Fruit fly (Drosophila melanogaster) whole organism, embryonic: ENCODE measurements around the gene EndoGI.
A peak's percentile ranks its signal among the peaks of the same experiment; 100 is the strongest.

ENCODE experiments used
- Blimp-1 ChIP-seq: fragments of 200-800 bp; sonication (Bioruptor generic); optimal IDR thresholded peaks from 3 replicates; lab custom pipeline; 2018; ENCODE audit warnings: missing biosample characterization, missing genetic modification characterization, mild to moderate bottlenecking, moderate library complexity, missing genetic modification reagents
- CG11398 ChIP-seq: fragments of 200-800 bp; sonication (Bioruptor generic); optimal IDR thresholded peaks from 2 replicates; lab custom pipeline; 2016; ENCODE audit warnings: missing biosample characterization, missing genetic modification characterization
- CG12744 ChIP-seq: fragments of 200-800 bp; sonication (Bioruptor generic); optimal IDR thresholded peaks from 2 replicates; lab custom pipeline; 2016; ENCODE audit warnings: missing biosample characterization, missing genetic modification characterization
- CG14965 ChIP-seq: fragments of 200-800 bp; sonication (Bioruptor generic); optimal IDR thresholded peaks from 2 replicates; lab custom pipeline; 2016; ENCODE audit warnings: missing biosample characterization, missing genetic modification characterization, borderline replicate concordance
- CG15514 ChIP-seq: fragments of 200-800 bp; sonication (Bioruptor generic); optimal IDR thresholded peaks from 3 replicates; lab custom pipeline; 2017; ENCODE audit warnings: missing biosample characterization, missing genetic modification characterization, mild to moderate bottlenecking, moderate library complexity, missing genetic modification reagents
- CG1647 ChIP-seq: fragments of 200-800 bp; sonication (Bioruptor generic); optimal IDR thresholded peaks from 3 replicates; lab custom pipeline; 2016; ENCODE audit warnings: missing biosample characterization, missing genetic modification characterization
- CG2875 ChIP-seq: fragments of 200-800 bp; sonication (Bioruptor generic); optimal IDR thresholded peaks from 2 replicates; lab custom pipeline; 2017; ENCODE audit warnings: missing biosample characterization, mild to moderate bottlenecking, missing genetic modification characterization, missing genetic modification reagents
- CG2889 ChIP-seq: fragments of 200-800 bp; sonication (Bioruptor generic); IDR thresholded peaks from 3 replicates; pipeline ENCODE4 v1.3.6; 2022; ENCODE audit warnings: missing biosample characterization, missing genetic modification characterization
- CG3065 ChIP-seq: fragments of 200-800 bp; sonication (Bioruptor generic); optimal IDR thresholded peaks from 2 replicates; lab custom pipeline; 2016; ENCODE audit warnings: missing biosample characterization, missing genetic modification characterization
- CG3163 ChIP-seq: fragments of 200-800 bp; sonication (Bioruptor generic); optimal IDR thresholded peaks from 3 replicates; lab custom pipeline; 2016; ENCODE audit warnings: missing biosample characterization, missing genetic modification characterization
- CG32772 ChIP-seq: fragments of 200-800 bp; sonication (Bioruptor generic); IDR thresholded peaks from 2 replicates; pipeline ENCODE4 v1.3.6; 2022; ENCODE audit warnings: missing biosample characterization, missing genetic modification characterization
- CG34224 ChIP-seq: fragments of 200-800 bp; sonication (Bioruptor generic); IDR thresholded peaks from 3 replicates; pipeline ENCODE4 v1.3.6; 2022; ENCODE audit warnings: missing biosample characterization, missing genetic modification characterization; ENCODE audit not compliant: partially characterized antibody
- CG34422 ChIP-seq: fragments of 200-800 bp; sonication (Bioruptor generic); IDR thresholded peaks from 3 replicates; pipeline ENCODE4 v1.3.6; 2022; ENCODE audit warnings: missing biosample characterization, missing genetic modification characterization
- CG3838 ChIP-seq: fragments of 200-800 bp; sonication (Bioruptor generic); optimal IDR thresholded peaks from 3 replicates; lab custom pipeline; 2016; ENCODE audit warnings: missing biosample characterization, missing genetic modification characterization
- CG43689 ChIP-seq: fragments of 200-800 bp; sonication (Bioruptor generic); IDR thresholded peaks from 2 replicates; pipeline ENCODE4 v1.3.6; 2022; ENCODE audit warnings: missing biosample characterization, missing genetic modification characterization
- CG4730 ChIP-seq: fragments of 200-800 bp; sonication (Bioruptor generic); IDR thresholded peaks from 2 replicates; pipeline ENCODE4 v1.3.6; 2022; ENCODE audit warnings: missing biosample characterization, missing genetic modification characterization
- CG6854 ChIP-seq: fragments of 200-800 bp; sonication (Bioruptor generic); optimal IDR thresholded peaks from 3 replicates; lab custom pipeline; 2017; ENCODE audit warnings: missing biosample characterization, mild to moderate bottlenecking, missing genetic modification characterization
- CG7556 ChIP-seq: fragments of 200-800 bp; sonication (Bioruptor generic); optimal IDR thresholded peaks from 2 replicates; lab custom pipeline; 2017; ENCODE audit warnings: missing biosample characterization, mild to moderate bottlenecking, missing genetic modification characterization
- CG9876 ChIP-seq: fragments of 200-800 bp; sonication (Bioruptor generic); optimal IDR thresholded peaks from 2 replicates; lab custom pipeline; 2016; ENCODE audit warnings: missing biosample characterization, missing genetic modification characterization
- Camta ChIP-seq: fragments of 200-800 bp; sonication (Bioruptor generic); optimal IDR thresholded peaks from 2 replicates; lab custom pipeline; 2016; ENCODE audit warnings: missing biosample characterization, missing genetic modification characterization
- CoRest ChIP-seq: fragments of 200-800 bp; sonication (Bioruptor generic); optimal IDR thresholded peaks from 3 replicates; lab custom pipeline; 2018; ENCODE audit warnings: missing biosample characterization, mild to moderate bottlenecking, missing genetic modification characterization, moderate library complexity
- D19B ChIP-seq: fragments of 200-800 bp; sonication (Bioruptor generic); optimal IDR thresholded peaks from 2 replicates; lab custom pipeline; 2017; ENCODE audit warnings: missing biosample characterization, mild to moderate bottlenecking, missing genetic modification characterization
- Max ChIP-seq: fragments of 200-800 bp; sonication (Bioruptor generic); optimal IDR thresholded peaks from 2 replicates; lab custom pipeline; 2016; ENCODE audit warnings: missing biosample characterization, mild to moderate bottlenecking, missing genetic modification characterization
- Myb ChIP-seq: fragments of 200-800 bp; sonication (Bioruptor generic); optimal IDR thresholded peaks from 2 replicates; lab custom pipeline; 2016; ENCODE audit warnings: missing biosample characterization, missing genetic modification characterization
- Nf-YB ChIP-seq: fragments of 200-800 bp; sonication (Bioruptor generic); optimal IDR thresholded peaks from 3 replicates; lab custom pipeline; 2019; ENCODE audit warnings: missing biosample characterization, mild to moderate bottlenecking, missing genetic modification characterization, moderate library complexity
- Side ChIP-seq: fragments of 200-800 bp; sonication (Bioruptor generic); optimal IDR thresholded peaks from 2 replicates; lab custom pipeline; 2016; ENCODE audit warnings: missing biosample characterization, missing genetic modification characterization
- Sry-β ChIP-seq: fragments of 200-800 bp; sonication (Bioruptor generic); optimal IDR thresholded peaks from 2 replicates; lab custom pipeline; 2018; ENCODE audit warnings: missing biosample characterization, mild to moderate bottlenecking, missing genetic modification characterization, moderate library complexity
- bab2 ChIP-seq: fragments of 200-800 bp; sonication (Bioruptor generic); optimal IDR thresholded peaks from 2 replicates; lab custom pipeline; 2016; ENCODE audit warnings: missing biosample characterization, missing genetic modification characterization
- chm ChIP-seq: fragments of 200-800 bp; sonication (Bioruptor generic); IDR thresholded peaks from 2 replicates; pipeline ENCODE4 v1.3.6; 2022; ENCODE audit warnings: missing biosample characterization, missing genetic modification characterization
- crp ChIP-seq, 2 experiments: fragments of 200-800 bp; sonication (Bioruptor generic); optimal IDR thresholded peaks; 2 replicates in 1 of 2; 3 replicates in 1 of 2; lab custom pipeline; 2017; ENCODE audit warnings: missing biosample characterization in 2 of 2, missing genetic modification characterization in 2 of 2, mild to moderate bottlenecking in 1 of 2, moderate library complexity in 1 of 2
- dati ChIP-seq: fragments of 200-800 bp; sonication (Bioruptor generic); IDR thresholded peaks from 2 replicates; pipeline ENCODE4 v1.3.6; 2022; ENCODE audit warnings: missing biosample characterization, missing genetic modification characterization
- dm ChIP-seq: fragments of 200-800 bp; sonication (Bioruptor generic); optimal IDR thresholded peaks from 3 replicates; lab custom pipeline; 2016; ENCODE audit warnings: missing biosample characterization, missing genetic modification characterization
- ewg ChIP-seq: fragments of 200-800 bp; sonication (Bioruptor generic); optimal IDR thresholded peaks from 3 replicates; lab custom pipeline; 2017; ENCODE audit warnings: mild to moderate bottlenecking, missing biosample characterization, missing genetic modification reagents, missing genetic modification characterization
- fd3F ChIP-seq: fragments of 200-800 bp; sonication (Bioruptor generic); optimal IDR thresholded peaks from 2 replicates; lab custom pipeline; 2018; ENCODE audit warnings: missing biosample characterization, mild to moderate bottlenecking, missing genetic modification characterization, moderate library complexity
- kah ChIP-seq: fragments of 200-800 bp; sonication (Bioruptor generic); optimal IDR thresholded peaks from 2 replicates; lab custom pipeline; 2018; ENCODE audit warnings: missing biosample characterization, mild to moderate bottlenecking, missing genetic modification characterization
- klu ChIP-seq: fragments of 200-800 bp; sonication (Bioruptor generic); IDR thresholded peaks from 2 replicates; pipeline ENCODE4 v1.3.6; 2022; ENCODE audit warnings: missing biosample characterization, missing genetic modification characterization
- lov ChIP-seq, 2 experiments: fragments of 200-800 bp in 1 of 2; fragments of >200 bp in 1 of 2; sonication (Bioruptor generic) in 1 of 2; IDR thresholded peaks in 1 of 2; optimal IDR thresholded peaks in 1 of 2; 2 replicates in 1 of 2; 3 replicates in 1 of 2; pipeline versions ENCODE4 v1.3.6 to Lab custom; 2017 to 2022; ENCODE audit warnings: missing biosample characterization in 1 of 2, missing genetic modification characterization in 1 of 2
- nerfin-1 ChIP-seq: fragments of 200-800 bp; sonication (Bioruptor generic); optimal IDR thresholded peaks from 3 replicates; lab custom pipeline; 2019; ENCODE audit warnings: missing biosample characterization, mild to moderate bottlenecking, missing genetic modification characterization, moderate library complexity
- nmo ChIP-seq: fragments of 200-800 bp; sonication (Bioruptor generic); optimal IDR thresholded peaks from 2 replicates; lab custom pipeline; 2018; ENCODE audit warnings: missing biosample characterization, mild to moderate bottlenecking, missing genetic modification characterization, moderate library complexity
- p53 ChIP-seq: fragments of 200-800 bp; sonication (Bioruptor generic); optimal IDR thresholded peaks from 2 replicates; lab custom pipeline; 2016; ENCODE audit warnings: missing biosample characterization, missing genetic modification characterization
- pfk ChIP-seq: fragments of 200-800 bp; sonication (Bioruptor generic); optimal IDR thresholded peaks from 2 replicates; lab custom pipeline; 2018; ENCODE audit warnings: missing biosample characterization, mild to moderate bottlenecking, missing genetic modification characterization, moderate library complexity
- repo ChIP-seq: fragments of 200-800 bp; sonication (Bioruptor generic); optimal IDR thresholded peaks from 2 replicates; lab custom pipeline; 2016; ENCODE audit warnings: missing biosample characterization, missing genetic modification characterization
- row ChIP-seq: fragments of 200-800 bp; sonication (Bioruptor generic); IDR thresholded peaks from 3 replicates; pipeline ENCODE4 v1.3.6; 2022; ENCODE audit warnings: missing biosample characterization, missing genetic modification characterization
- run ChIP-seq: fragments of 200-800 bp; sonication (Bioruptor generic); optimal IDR thresholded peaks from 3 replicates; lab custom pipeline; 2018; ENCODE audit warnings: missing biosample characterization, mild to moderate bottlenecking, missing genetic modification characterization
- scrt ChIP-seq: fragments of 200-800 bp; sonication (Bioruptor generic); optimal IDR thresholded peaks from 2 replicates; lab custom pipeline; 2018; ENCODE audit warnings: missing biosample characterization, mild to moderate bottlenecking, missing genetic modification characterization, moderate library complexity
- slou ChIP-seq: fragments of 200-800 bp; sonication (Bioruptor generic); optimal IDR thresholded peaks from 3 replicates; lab custom pipeline; 2016; ENCODE audit warnings: missing biosample characterization, missing genetic modification characterization
- sug ChIP-seq: fragments of 200-800 bp; optimal IDR thresholded peaks from 2 replicates; lab custom pipeline; 2019; ENCODE audit warnings: missing biosample characterization, mild to moderate bottlenecking, missing genetic modification characterization, moderate library complexity
- tap ChIP-seq: fragments of 200-800 bp; optimal IDR thresholded peaks from 3 replicates; lab custom pipeline; 2019; ENCODE audit warnings: missing biosample characterization, mild to moderate bottlenecking, missing genetic modification characterization, moderate library complexity
- tgo ChIP-seq: fragments of 200-800 bp; sonication (Bioruptor generic); IDR thresholded peaks from 3 replicates; pipeline ENCODE4 v1.3.6; 2022; ENCODE audit warnings: missing biosample characterization, missing genetic modification characterization

EndoGI gene

dm6 chr2L:16231265-16231664 lies 26.2 kb upstream of the EndoGI start, which contains the start of gene Ca-Ma2d (continued):
- TF ChIP-seq CG34422 (GFP tag; lab: Robert Waterston, UW) (peak; percentile 25; the same call in 1 of the 3 replicates), D19B (GFP tag; lab: Kevin White, UChicago) (no peak), CG15514 (peak; percentile 15), CG3838 (no peak), pfk (GFP tag; lab: Kevin White, UChicago) (no peak), run (tag; lab: Kevin White, UChicago) (no peak), CG14965 (GFP tag; lab: Kevin White, UChicago) (no peak), slou (no peak), CG2875 (GFP tag; lab: Kevin White, UChicago) (no peak), bab2 (GFP tag; lab: Kevin White, UChicago) (no peak)

dm6 chr2L:16234817-16235216 lies 22.7 kb upstream of the EndoGI start:
- peak in 1 of 2 experiments; percentile 72 for TF ChIP-seq crp (GFP tag; optimal IDR thresholded peaks at IDR 0.05; lab: Kevin White, UChicago)
- no peak for TF ChIP-seq CG43689
- no peak for TF ChIP-seq CG4730 (GFP tag; lab: Robert Waterston, UW)
- TF ChIP-seq Nf-YB (GFP tag; lab: Kevin White, UChicago) = no peak
- no peak for TF ChIP-seq tgo
- TF ChIP-seq sug (tag; lab: Kevin White, UChicago) = no peak
- no peak for TF ChIP-seq klu (GFP tag; lab: Robert Waterston, UW)
- TF ChIP-seq CG9876 (GFP tag; lab: Kevin White, UChicago) = no peak
- no peak for TF ChIP-seq dm (GFP tag; lab: Kevin White, UChicago)
- TF ChIP-seq CG1647 = no peak
- TF ChIP-seq tap (tag; lab: Kevin White, UChicago) = no peak
- TF ChIP-seq Sry-β (GFP tag; lab: Kevin White, UChicago) = no peak
- TF ChIP-seq row (GFP tag; lab: Robert Waterston, UW) = no peak
- TF ChIP-seq repo (GFP tag; lab: Kevin White, UChicago) = no peak
- TF ChIP-seq p53 = no peak
- no peak for TF ChIP-seq Max
- no peak for TF ChIP-seq nmo (GFP tag; lab: Kevin White, UChicago)
- TF ChIP-seq scrt (GFP tag; lab: Kevin White, UChicago) = peak; percentile 97
- TF ChIP-seq CG2889 (GFP tag; lab: Robert Waterston, UW) = no peak
- TF ChIP-seq CG3163 (GFP tag; lab: Kevin White, UChicago) = peak; percentile 90
- peak; percentile 59 for TF ChIP-seq ewg (GFP tag; lab: Kevin White, UChicago)
- TF ChIP-seq CG2875 (GFP tag; lab: Kevin White, UChicago) = no peak
- TF ChIP-seq kah = peak; percentile 98
- TF ChIP-seq lov (optimal IDR thresholded peaks at IDR 0.05; lab: Kevin White, UChicago) = no peak
- TF ChIP-seq lov (GFP tag; IDR thresholded peaks at IDR 0.05; lab: Robert Waterston, UW) = no peak
- TF ChIP-seq Camta = no peak
- no peak for TF ChIP-seq CoRest (tag; lab: Kevin White, UChicago)
- no peak for TF ChIP-seq CG3065
- TF ChIP-seq Side = no peak
- TF ChIP-seq fd3F (GFP tag; lab: Kevin White, UChicago) = no peak
- no peak for TF ChIP-seq nerfin-1
- 0 out of 3 replicates have a peak, but pooled peaks have one; percentile 33 for TF ChIP-seq CG34224 (GFP tag; lab: Robert Waterston, UW)
- TF ChIP-seq dati (GFP tag; lab: Robert Waterston, UW) = no peak
- no peak for TF ChIP-seq chm (GFP tag; lab: Robert Waterston, UW)
- TF ChIP-seq Blimp-1 (GFP tag; lab: Kevin White, UChicago) = no peak
- TF ChIP-seq Myb (GFP tag; lab: Kevin White, UChicago) = no peak
- no peak for TF ChIP-seq CG12744 (GFP tag; lab: Kevin White, UChicago)
- TF ChIP-seq CG11398 = no peak
- no peak for TF ChIP-seq CG32772 (GFP tag; lab: Robert Waterston, UW)
- TF ChIP-seq CG7556 (GFP tag; lab: Kevin White, UChicago) = no peak
- TF ChIP-seq CG6854 (GFP tag; lab: Kevin White, UChicago) = no peak
- TF ChIP-seq D19B (GFP tag; lab: Kevin White, UChicago) = no peak
